Fruit fly (Drosophila melanogaster) whole organism, embryonic: ENCODE measurements around the gene CG7556.

Experiments used
- Adf1 ChIP-seq: fragments of 200-800 bp; sonication (Bioruptor generic); IDR thresholded peaks from 2 replicates; pipeline ENCODE4 v1.3.6; 2022; ENCODE audit warnings: missing biosample characterization, missing genetic modification characterization
- Asciz ChIP-seq: fragments of 200-800 bp; sonication (Bioruptor generic); optimal IDR thresholded peaks from 2 replicates; lab custom pipeline; 2017; ENCODE audit warnings: missing biosample characterization, mild to moderate bottlenecking, missing genetic modification characterization, missing genetic modification reagents
- CG10147 ChIP-seq: fragments of 200-800 bp; sonication (Bioruptor generic); optimal IDR thresholded peaks from 2 replicates; lab custom pipeline; 2019; ENCODE audit warnings: missing biosample characterization, mild to moderate bottlenecking, missing genetic modification characterization, moderate library complexity
- CG12236 ChIP-seq: fragments of 200-800 bp; sonication (Bioruptor generic); optimal IDR thresholded peaks from 2 replicates; lab custom pipeline; 2016; ENCODE audit warnings: missing biosample characterization, missing genetic modification characterization
- CG12659 ChIP-seq: fragments of 200-800 bp; sonication (Bioruptor generic); optimal IDR thresholded peaks from 3 replicates; lab custom pipeline; 2017; ENCODE audit warnings: mild to moderate bottlenecking, missing biosample characterization, missing genetic modification reagents, missing genetic modification characterization
- CG12744 ChIP-seq: fragments of 200-800 bp; sonication (Bioruptor generic); optimal IDR thresholded peaks from 2 replicates; lab custom pipeline; 2016; ENCODE audit warnings: missing biosample characterization, missing genetic modification characterization
- CG14050 ChIP-seq: fragments of 200-800 bp; sonication (Bioruptor generic); IDR thresholded peaks from 3 replicates; pipeline ENCODE4 v1.3.6; 2022; ENCODE audit warnings: missing biosample characterization, missing genetic modification characterization
- CG15269 ChIP-seq: fragments of 200-800 bp; sonication (Bioruptor generic); optimal IDR thresholded peaks from 2 replicates; lab custom pipeline; 2018; ENCODE audit warnings: missing biosample characterization, mild to moderate bottlenecking, missing genetic modification characterization, moderate library complexity
- CG1529 ChIP-seq: fragments of 200-800 bp; sonication (Bioruptor generic); optimal IDR thresholded peaks from 3 replicates; lab custom pipeline; 2018; ENCODE audit warnings: missing biosample characterization, missing genetic modification characterization
- CG15514 ChIP-seq: fragments of 200-800 bp; sonication (Bioruptor generic); optimal IDR thresholded peaks from 3 replicates; lab custom pipeline; 2017; ENCODE audit warnings: missing biosample characterization, missing genetic modification characterization, mild to moderate bottlenecking, moderate library complexity, missing genetic modification reagents
- CG2202 ChIP-seq: fragments of 200-800 bp; sonication (Bioruptor generic); optimal IDR thresholded peaks from 2 replicates; lab custom pipeline; 2018; ENCODE audit warnings: missing biosample characterization, mild to moderate bottlenecking, missing genetic modification characterization
- CG3407 ChIP-seq: fragments of 200-800 bp; sonication (Bioruptor generic); optimal IDR thresholded peaks from 2 replicates; lab custom pipeline; 2018; ENCODE audit warnings: missing biosample characterization, mild to moderate bottlenecking, missing genetic modification characterization
- CG6854 ChIP-seq: fragments of 200-800 bp; sonication (Bioruptor generic); optimal IDR thresholded peaks from 3 replicates; lab custom pipeline; 2017; ENCODE audit warnings: missing biosample characterization, mild to moderate bottlenecking, missing genetic modification characterization
- CG9727 ChIP-seq: fragments of 200-800 bp; sonication (Bioruptor generic); optimal IDR thresholded peaks from 3 replicates; lab custom pipeline; 2017; ENCODE audit warnings: missing biosample characterization, mild to moderate bottlenecking, missing genetic modification characterization
- CTCF ChIP-seq: fragments of 200-800 bp; sonication (Bioruptor generic); optimal IDR thresholded peaks from 2 replicates; lab custom pipeline; 2017; ENCODE audit warnings: missing biosample characterization, mild to moderate bottlenecking, missing genetic modification characterization, moderate library complexity
- Dip2 ChIP-seq: fragments of 200-800 bp; sonication (Bioruptor generic); IDR thresholded peaks from 2 replicates; pipeline ENCODE4 v1.3.6; 2022; ENCODE audit warnings: missing biosample characterization, missing genetic modification characterization
- Dip3 ChIP-seq: fragments of 200-800 bp; sonication (Bioruptor generic); optimal IDR thresholded peaks from 3 replicates; lab custom pipeline; 2016; ENCODE audit warnings: missing biosample characterization, missing genetic modification characterization
- E2f1 ChIP-seq: fragments of 200-800 bp; sonication (Bioruptor generic); IDR thresholded peaks from 2 replicates; pipeline ENCODE4 v1.3.6; 2022; ENCODE audit warnings: missing biosample characterization, missing genetic modification characterization
- Gsc ChIP-seq: fragments of 200-800 bp; sonication (Bioruptor generic); IDR thresholded peaks from 2 replicates; pipeline ENCODE4 v1.3.6; 2022; ENCODE audit warnings: missing biosample characterization, missing genetic modification characterization
- H2.0 ChIP-seq: fragments of 200-800 bp; sonication (Bioruptor generic); IDR thresholded peaks from 2 replicates; pipeline ENCODE4 v1.3.6; 2022; ENCODE audit warnings: missing biosample characterization, missing genetic modification characterization
- Hr3 ChIP-seq: fragments of 200-800 bp; sonication (Bioruptor generic); optimal IDR thresholded peaks from 3 replicates; lab custom pipeline; 2016; ENCODE audit warnings: missing biosample characterization, missing genetic modification characterization
- Max ChIP-seq: fragments of 200-800 bp; sonication (Bioruptor generic); optimal IDR thresholded peaks from 2 replicates; lab custom pipeline; 2016; ENCODE audit warnings: missing biosample characterization, mild to moderate bottlenecking, missing genetic modification characterization
- Mrtf ChIP-seq: fragments of 200-800 bp; sonication (Bioruptor generic); IDR thresholded peaks from 3 replicates; pipeline ENCODE4 v1.3.6; 2022; ENCODE audit warnings: missing biosample characterization, missing genetic modification characterization
- NK7.1 ChIP-seq: fragments of 200-800 bp; sonication (Bioruptor generic); optimal IDR thresholded peaks from 3 replicates; lab custom pipeline; 2016; ENCODE audit warnings: missing biosample characterization, missing genetic modification characterization
- Opbp ChIP-seq: fragments of 200-800 bp; sonication (Bioruptor generic); IDR thresholded peaks from 3 replicates; pipeline ENCODE4 v1.3.6; 2022; ENCODE audit warnings: missing biosample characterization, missing genetic modification characterization; ENCODE audit not compliant: partially characterized antibody
- Scr ChIP-seq: fragments of 200-800 bp; sonication (Bioruptor generic); IDR thresholded peaks from 2 replicates; pipeline ENCODE4 v1.3.6; 2022; ENCODE audit warnings: missing biosample characterization, missing genetic modification characterization; ENCODE audit not compliant: partially characterized antibody
- Stat92E ChIP-seq, 3 experiments: fragments of >200 bp in 2 of 3; fragments of 200-800 bp in 1 of 3; sonication (Bioruptor generic) in 1 of 3; optimal IDR thresholded peaks; 2 replicates each; lab custom pipeline; 2017 to 2019; ENCODE audit warnings: missing biosample characterization in 3 of 3, missing genetic modification characterization in 3 of 3, mild to moderate bottlenecking in 1 of 3, moderate library complexity in 1 of 3
- amos ChIP-seq: fragments of 200-800 bp; sonication (Bioruptor generic); IDR thresholded peaks from 2 replicates; pipeline ENCODE4 v1.3.6; 2022; ENCODE audit warnings: missing biosample characterization, missing genetic modification characterization; ENCODE audit not compliant: partially characterized antibody
- ash1 ChIP-seq: fragments of 200-800 bp; sonication (Bioruptor generic); optimal IDR thresholded peaks from 2 replicates; lab custom pipeline; 2018; ENCODE audit warnings: missing biosample characterization, mild to moderate bottlenecking, missing genetic modification characterization
- dan ChIP-seq: fragments of 200-800 bp; sonication (Bioruptor generic); IDR thresholded peaks from 2 replicates; pipeline ENCODE4 v1.3.6; 2022; ENCODE audit warnings: missing biosample characterization, missing genetic modification characterization
- danr ChIP-seq: fragments of 200-800 bp; sonication (Bioruptor generic); IDR thresholded peaks from 2 replicates; pipeline ENCODE4 v1.3.6; 2022; ENCODE audit warnings: missing biosample characterization, missing genetic modification characterization
- fd96Cb ChIP-seq: fragments of 200-800 bp; sonication (Bioruptor generic); optimal IDR thresholded peaks from 2 replicates; lab custom pipeline; 2018; ENCODE audit warnings: missing biosample characterization, mild to moderate bottlenecking, missing genetic modification characterization, moderate library complexity
- gcm ChIP-seq: fragments of 200-800 bp; sonication (Bioruptor generic); optimal IDR thresholded peaks from 2 replicates; lab custom pipeline; 2019; ENCODE audit warnings: missing biosample characterization, mild to moderate bottlenecking, missing genetic modification characterization, moderate library complexity
- grau ChIP-seq: fragments of 200-800 bp; optimal IDR thresholded peaks from 3 replicates; lab custom pipeline; 2019; ENCODE audit warnings: missing biosample characterization, mild to moderate bottlenecking, missing genetic modification characterization, moderate library complexity
- hbn ChIP-seq: fragments of 200-800 bp; sonication (Bioruptor generic); IDR thresholded peaks from 2 replicates; pipeline ENCODE4 v1.3.6; 2022; ENCODE audit warnings: missing biosample characterization, missing genetic modification characterization; ENCODE audit not compliant: partially characterized antibody
- jumu ChIP-seq: fragments of 200-800 bp; sonication (Bioruptor generic); optimal IDR thresholded peaks from 3 replicates; lab custom pipeline; 2016; ENCODE audit warnings: missing biosample characterization, missing genetic modification characterization
- kni ChIP-seq: fragments of 200-800 bp; sonication (Bioruptor generic); optimal IDR thresholded peaks from 3 replicates; lab custom pipeline; 2017; ENCODE audit warnings: mild to moderate bottlenecking, missing biosample characterization, missing genetic modification reagents, missing genetic modification characterization
- lilli ChIP-seq: fragments of 200-800 bp; sonication (Bioruptor generic); optimal IDR thresholded peaks from 3 replicates; lab custom pipeline; 2016; ENCODE audit warnings: missing biosample characterization, missing genetic modification characterization
- luna ChIP-seq: fragments of 200-800 bp; sonication (Bioruptor generic); optimal IDR thresholded peaks from 2 replicates; lab custom pipeline; 2016; ENCODE audit warnings: missing biosample characterization, missing genetic modification characterization
- oc ChIP-seq: fragments of 200-800 bp; sonication (Bioruptor generic); optimal IDR thresholded peaks from 2 replicates; lab custom pipeline; 2018; ENCODE audit warnings: missing biosample characterization, mild to moderate bottlenecking, missing genetic modification characterization, moderate library complexity
- org-1 ChIP-seq: fragments of 200-800 bp; sonication (Bioruptor generic); optimal IDR thresholded peaks from 2 replicates; lab custom pipeline; 2017; ENCODE audit warnings: missing biosample characterization, missing genetic modification characterization
- ranshi ChIP-seq: fragments of 200-800 bp; sonication (Bioruptor generic); IDR thresholded peaks from 2 replicates; pipeline ENCODE4 v1.3.6; 2022; ENCODE audit warnings: missing biosample characterization, missing genetic modification characterization
- salm ChIP-seq: fragments of 200-800 bp; sonication (Bioruptor generic); optimal IDR thresholded peaks from 2 replicates; lab custom pipeline; 2018; ENCODE audit warnings: missing biosample characterization, mild to moderate bottlenecking, missing genetic modification characterization
- sc ChIP-seq, 3 experiments: fragments of >200 bp in 2 of 3; fragments of 200-800 bp in 1 of 3; sonication (Bioruptor generic) in 1 of 3; optimal IDR thresholded peaks; 2 replicates in 2 of 3; 3 replicates in 1 of 3; lab custom pipeline; 2017; ENCODE audit warnings: mild to moderate bottlenecking in 1 of 3, missing biosample characterization in 1 of 3, missing genetic modification characterization in 1 of 3, missing genetic modification reagents in 1 of 3
- sima ChIP-seq: fragments of 200-800 bp; sonication (Bioruptor generic); optimal IDR thresholded peaks from 2 replicates; lab custom pipeline; 2016; ENCODE audit warnings: missing biosample characterization, missing genetic modification characterization
- slbo ChIP-seq: fragments of 200-800 bp; sonication (Bioruptor generic); IDR thresholded peaks from 2 replicates; pipeline ENCODE4 v1.3.6; 2022; ENCODE audit warnings: missing biosample characterization, missing genetic modification characterization
- sob ChIP-seq: fragments of 200-800 bp; sonication (Bioruptor generic); IDR thresholded peaks from 2 replicates; pipeline ENCODE4 v1.3.6; 2022; ENCODE audit warnings: missing biosample characterization, missing genetic modification characterization
- sqz ChIP-seq: fragments of 200-800 bp; sonication (Bioruptor generic); optimal IDR thresholded peaks from 3 replicates; lab custom pipeline; 2018; ENCODE audit warnings: missing biosample characterization, mild to moderate bottlenecking, missing genetic modification characterization
- unpg ChIP-seq: fragments of 200-800 bp; sonication (Bioruptor generic); optimal IDR thresholded peaks from 3 replicates; lab custom pipeline; 2018; ENCODE audit warnings: missing biosample characterization, mild to moderate bottlenecking, missing genetic modification characterization, moderate library complexity
- z ChIP-seq: fragments of 200-800 bp; sonication (Bioruptor generic); IDR thresholded peaks from 3 replicates; pipeline ENCODE4 v1.3.6; 2022; ENCODE audit warnings: missing biosample characterization, missing genetic modification characterization

Gene CG7556

dm6 chrX:19187624-19188085 is 8.0 kb upstream of the CG7556 start, which contains the start of gene Mec2 (continued):
- TF ChIP-seq Asciz (GFP tag; lab: Kevin White, UChicago) (no peak), unpg (GFP tag; lab: Kevin White, UChicago) (peak; percentile 70), sima (GFP tag; lab: Kevin White, UChicago) (no peak), Opbp (GFP tag; lab: Robert Waterston, UW) (no peak), CG12659 (peak; percentile 55), sob (peak; percentile 25; the same call in 1 of the 2 replicates), CTCF (GFP tag; lab: Kevin White, UChicago) (no peak), Stat92E (GFP tag; optimal IDR thresholded peaks at IDR 0.05; lab: Kevin White, UChicago) (no peak), kni (GFP tag; lab: Kevin White, UChicago) (no peak), z (GFP tag; lab: Robert Waterston, UW) (no peak), org-1 (peak; percentile 47), CG9727 (peak; percentile 31), CG15514 (GFP tag; lab: Kevin White, UChicago) (peak; percentile 32), slbo (GFP tag; lab: Robert Waterston, UW) (peak; percentile 84), CG6854 (GFP tag; lab: Kevin White, UChicago) (no peak), Gsc (GFP tag; lab: Robert Waterston, UW) (no peak), luna (GFP tag; lab: Kevin White, UChicago) (no peak), hbn (GFP tag; lab: Robert Waterston, UW) (no peak), Hr3 (GFP tag; lab: Kevin White, UChicago) (peak; percentile 51), ash1 (GFP tag; lab: Kevin White, UChicago) (no peak), E2f1 (GFP tag; lab: Robert Waterston, UW) (peak; percentile 56), ranshi (GFP tag; lab: Robert Waterston, UW) (0 out of 2 replicates have a peak, but pooled peaks have one; percentile 34), Dip2 (GFP tag; lab: Robert Waterston, UW) (no peak), salm (tag; lab: Kevin White, UChicago) (no peak), CG12236 (GFP tag; lab: Kevin White, UChicago) (peak; percentile 3), sc (optimal IDR thresholded peaks at IDR 0.05; lab: Kevin White, UChicago) (no peak), sc (GFP tag; optimal IDR thresholded peaks at IDR 0.05; lab: Kevin White, UChicago) (no peak), amos (GFP tag; lab: Robert Waterston, UW) (no peak), Scr (no peak), CG2202 (tag; lab: Kevin White, UChicago) (no peak), Adf1 (peak; percentile 26; the same call in 1 of the 2 replicates), Mrtf (GFP tag; lab: Robert Waterston, UW) (0 out of 3 replicates have a peak, but pooled peaks have one; percentile 38), Dip3 (GFP tag; lab: Kevin White, UChicago) (peak; percentile 4), oc (tag; lab: Kevin White, UChicago) (no peak), NK7.1 (GFP tag; lab: Kevin White, UChicago) (peak; percentile 52), CG14050 (GFP tag; lab: Robert Waterston, UW) (peak; percentile 53; the same call in 2 of the 3 replicates), CG1529 (GFP tag; lab: Kevin White, UChicago) (peak; percentile 12), Max (no peak), H2.0 (GFP tag; lab: Robert Waterston, UW) (peak; percentile 73), CG15269 (tag; lab: Kevin White, UChicago) (no peak), lilli (peak; percentile 26), jumu (GFP tag; lab: Kevin White, UChicago) (peak; percentile 43), sqz (GFP tag; lab: Kevin White, UChicago) (no peak), CG12744 (no peak), dan (GFP tag; lab: Robert Waterston, UW) (no peak), grau (tag; lab: Kevin White, UChicago) (peak; percentile 59), gcm (GFP tag; lab: Kevin White, UChicago) (no peak), CG10147 (GFP tag; lab: Kevin White, UChicago) (no peak), CG3407 (GFP tag; lab: Kevin White, UChicago) (peak; percentile 19), fd96Cb (tag; lab: Kevin White, UChicago) (peak; percentile 7), danr (no peak)
